Fruit fly (Drosophila melanogaster) whole organism, embryonic: ENCODE measurements around the gene Psf2.

ENCODE experiments used
- BEAF-32 ChIP-seq: fragments of 200-800 bp; sonication (Bioruptor generic); optimal IDR thresholded peaks from 3 replicates; lab custom pipeline; 2017; ENCODE audit warnings: missing biosample characterization, missing genetic modification characterization, mild to moderate bottlenecking, moderate library complexity, missing genetic modification reagents
- Bdp1 ChIP-seq: fragments of 200-800 bp; sonication (Bioruptor generic); optimal IDR thresholded peaks from 3 replicates; lab custom pipeline; 2016; ENCODE audit warnings: missing biosample characterization, missing genetic modification characterization
- Bgb ChIP-seq: fragments of 200-800 bp; sonication (Bioruptor generic); IDR thresholded peaks from 2 replicates; pipeline ENCODE4 v1.3.6; 2022; ENCODE audit warnings: missing biosample characterization, missing genetic modification characterization; ENCODE audit not compliant: partially characterized antibody
- CG13287 ChIP-seq: fragments of 200-800 bp; sonication (Bioruptor generic); IDR thresholded peaks from 2 replicates; pipeline ENCODE4 v1.3.6; 2022; ENCODE audit warnings: missing biosample characterization, missing genetic modification characterization; ENCODE audit not compliant: partially characterized antibody
- CG14710 ChIP-seq: fragments of 200-800 bp; sonication (Bioruptor generic); optimal IDR thresholded peaks from 3 replicates; lab custom pipeline; 2019; ENCODE audit warnings: missing biosample characterization, mild to moderate bottlenecking, missing genetic modification characterization, moderate library complexity
- CG1602 ChIP-seq: fragments of 200-800 bp; sonication (Bioruptor generic); optimal IDR thresholded peaks from 3 replicates; lab custom pipeline; 2016; ENCODE audit warnings: missing biosample characterization, missing genetic modification characterization
- CG1603 ChIP-seq: fragments of 200-800 bp; sonication (Bioruptor generic); optimal IDR thresholded peaks from 2 replicates; lab custom pipeline; 2019; ENCODE audit warnings: missing biosample characterization, mild to moderate bottlenecking, missing genetic modification characterization, moderate library complexity
- CG16813 ChIP-seq: fragments of 200-800 bp; sonication (Bioruptor generic); IDR thresholded peaks from 3 replicates; pipeline ENCODE4 v1.3.6; 2022; ENCODE audit warnings: missing biosample characterization, missing genetic modification characterization; ENCODE audit not compliant: partially characterized antibody
- CG17186 ChIP-seq: fragments of 200-800 bp; sonication (Bioruptor generic); optimal IDR thresholded peaks from 3 replicates; lab custom pipeline; 2017; ENCODE audit warnings: missing biosample characterization, missing genetic modification reagents, missing genetic modification characterization
- CG2116 ChIP-seq: fragments of 200-800 bp; sonication (Bioruptor generic); optimal IDR thresholded peaks from 3 replicates; lab custom pipeline; 2018; ENCODE audit warnings: missing biosample characterization, mild to moderate bottlenecking, missing genetic modification characterization
- CG2202 ChIP-seq: fragments of 200-800 bp; sonication (Bioruptor generic); optimal IDR thresholded peaks from 2 replicates; lab custom pipeline; 2018; ENCODE audit warnings: missing biosample characterization, mild to moderate bottlenecking, missing genetic modification characterization
- CG2712 ChIP-seq: fragments of 200-800 bp; optimal IDR thresholded peaks from 3 replicates; lab custom pipeline; 2019; ENCODE audit warnings: missing biosample characterization, mild to moderate bottlenecking, missing genetic modification characterization, moderate library complexity
- CG34224 ChIP-seq: fragments of 200-800 bp; sonication (Bioruptor generic); IDR thresholded peaks from 3 replicates; pipeline ENCODE4 v1.3.6; 2022; ENCODE audit warnings: missing biosample characterization, missing genetic modification characterization; ENCODE audit not compliant: partially characterized antibody
- CG34422 ChIP-seq: fragments of 200-800 bp; sonication (Bioruptor generic); IDR thresholded peaks from 3 replicates; pipeline ENCODE4 v1.3.6; 2022; ENCODE audit warnings: missing biosample characterization, missing genetic modification characterization
- CG4617 ChIP-seq: fragments of 200-800 bp; sonication (Bioruptor generic); optimal IDR thresholded peaks from 3 replicates; lab custom pipeline; 2016; ENCODE audit warnings: missing biosample characterization, missing genetic modification characterization, borderline replicate concordance
- CG6791 ChIP-seq: fragments of 200-800 bp; sonication (Bioruptor generic); IDR thresholded peaks from 3 replicates; pipeline ENCODE4 v1.3.6; 2022; ENCODE audit warnings: missing biosample characterization, missing genetic modification characterization; ENCODE audit not compliant: partially characterized antibody
- CG7963 ChIP-seq: fragments of 200-800 bp; sonication (Bioruptor generic); IDR thresholded peaks from 3 replicates; pipeline ENCODE4 v1.3.6; 2022; ENCODE audit warnings: missing biosample characterization, missing genetic modification characterization; ENCODE audit not compliant: partially characterized antibody
- CkIIα-i1 ChIP-seq: fragments of 200-800 bp; sonication (Bioruptor generic); IDR thresholded peaks from 2 replicates; pipeline ENCODE4 v1.3.6; 2022; ENCODE audit warnings: missing biosample characterization, missing genetic modification characterization
- Dek ChIP-seq: fragments of 200-800 bp; sonication (Bioruptor generic); optimal IDR thresholded peaks from 3 replicates; lab custom pipeline; 2019; ENCODE audit warnings: missing biosample characterization, mild to moderate bottlenecking, missing genetic modification characterization, moderate library complexity
- Dll ChIP-seq: fragments of 200-800 bp; sonication (Bioruptor generic); IDR thresholded peaks from 4 replicates; pipeline ENCODE4 v1.3.6; 2022; ENCODE audit warnings: missing biosample characterization, missing genetic modification characterization; ENCODE audit not compliant: partially characterized antibody
- Doc3 ChIP-seq: fragments of 200-800 bp; sonication (Bioruptor generic); IDR thresholded peaks from 3 replicates; pipeline ENCODE4 v1.3.6; 2022; ENCODE audit warnings: missing biosample characterization, missing genetic modification characterization; ENCODE audit not compliant: partially characterized antibody
- Dp ChIP-seq: fragments of 200-800 bp; sonication (Bioruptor generic); optimal IDR thresholded peaks from 2 replicates; lab custom pipeline; 2018; ENCODE audit warnings: missing biosample characterization, mild to moderate bottlenecking, missing genetic modification characterization, moderate library complexity
- E2f2 ChIP-seq: fragments of 200-800 bp; sonication (Bioruptor generic); IDR thresholded peaks from 2 replicates; pipeline ENCODE4 v1.3.6; 2022; ENCODE audit warnings: missing biosample characterization, missing genetic modification characterization
- Ets97D ChIP-seq: fragments of 200-800 bp; sonication (Bioruptor generic); optimal IDR thresholded peaks from 3 replicates; lab custom pipeline; 2016; ENCODE audit warnings: missing biosample characterization, missing genetic modification characterization
- HLH4C ChIP-seq: fragments of 200-800 bp; sonication (Bioruptor generic); IDR thresholded peaks from 3 replicates; pipeline ENCODE4 v1.3.6; 2022; ENCODE audit warnings: missing biosample characterization, missing genetic modification characterization; ENCODE audit not compliant: partially characterized antibody
- HmgZ ChIP-seq: fragments of 200-800 bp; sonication (Bioruptor generic); optimal IDR thresholded peaks from 2 replicates; lab custom pipeline; 2018; ENCODE audit warnings: missing biosample characterization, mild to moderate bottlenecking, missing genetic modification characterization
- Myb ChIP-seq: fragments of 200-800 bp; sonication (Bioruptor generic); optimal IDR thresholded peaks from 2 replicates; lab custom pipeline; 2016; ENCODE audit warnings: missing biosample characterization, missing genetic modification characterization
- Pdp1 ChIP-seq, 2 experiments: fragments of 200-800 bp; sonication (Bioruptor generic); optimal IDR thresholded peaks; 3 replicates each; lab custom pipeline; 2016; ENCODE audit warnings: missing biosample characterization in 2 of 2, missing genetic modification characterization in 2 of 2, mild to moderate bottlenecking in 1 of 2, moderate library complexity in 1 of 2
- Sin3A ChIP-seq: fragments of >200 bp; optimal IDR thresholded peaks from 2 replicates; lab custom pipeline; 2018
- Sry-δ ChIP-seq: fragments of 200-800 bp; sonication (Bioruptor generic); optimal IDR thresholded peaks from 2 replicates; lab custom pipeline; 2016; ENCODE audit warnings: missing biosample characterization, missing genetic modification characterization
- ato ChIP-seq: fragments of 200-800 bp; sonication (Bioruptor generic); IDR thresholded peaks from 2 replicates; pipeline ENCODE4 v1.3.6; 2022; ENCODE audit warnings: missing biosample characterization, missing genetic modification characterization; ENCODE audit not compliant: partially characterized antibody
- bbx ChIP-seq: fragments of 200-800 bp; sonication (Bioruptor generic); IDR thresholded peaks from 2 replicates; pipeline ENCODE4 v1.3.6; 2022; ENCODE audit warnings: missing biosample characterization, missing genetic modification characterization; ENCODE audit not compliant: partially characterized antibody
- br ChIP-seq: fragments of >200 bp; optimal IDR thresholded peaks from 2 replicates; lab custom pipeline; 2017
- cad ChIP-seq: fragments of >200 bp; optimal IDR thresholded peaks from 2 replicates; lab custom pipeline; 2017; ENCODE audit warnings: missing biosample characterization, missing genetic modification characterization
- disco-r ChIP-seq: fragments of 200-800 bp; sonication (Bioruptor generic); optimal IDR thresholded peaks from 2 replicates; lab custom pipeline; 2016; ENCODE audit warnings: missing biosample characterization, missing genetic modification characterization
- hb ChIP-seq: fragments of 200-800 bp; sonication (Bioruptor generic); IDR thresholded peaks from 3 replicates; pipeline ENCODE4 v1.3.6; 2022; ENCODE audit warnings: missing biosample characterization, missing genetic modification characterization; ENCODE audit not compliant: partially characterized antibody
- hbn ChIP-seq: fragments of 200-800 bp; sonication (Bioruptor generic); IDR thresholded peaks from 2 replicates; pipeline ENCODE4 v1.3.6; 2022; ENCODE audit warnings: missing biosample characterization, missing genetic modification characterization; ENCODE audit not compliant: partially characterized antibody
- hkb ChIP-seq, 2 experiments: fragments of 200-800 bp in 1 of 2; fragments of >200 bp in 1 of 2; sonication (Bioruptor generic) in 1 of 2; IDR thresholded peaks in 1 of 2; optimal IDR thresholded peaks in 1 of 2; 2 replicates each; pipeline versions ENCODE4 v1.3.6 to Lab custom; 2017 to 2022; ENCODE audit warnings: missing biosample characterization in 1 of 2, missing genetic modification characterization in 1 of 2
- knrl ChIP-seq: fragments of 200-800 bp; sonication (Bioruptor generic); IDR thresholded peaks from 3 replicates; pipeline ENCODE4 v1.3.6; 2022; ENCODE audit warnings: missing biosample characterization, missing genetic modification characterization; ENCODE audit not compliant: partially characterized antibody
- mirr ChIP-seq: fragments of 200-800 bp; sonication (Bioruptor generic); optimal IDR thresholded peaks from 3 replicates; lab custom pipeline; 2018; ENCODE audit warnings: missing biosample characterization, mild to moderate bottlenecking, missing genetic modification characterization
- pzg ChIP-seq: fragments of 200-800 bp; sonication (Bioruptor generic); optimal IDR thresholded peaks from 3 replicates; lab custom pipeline; 2018; ENCODE audit warnings: missing biosample characterization, mild to moderate bottlenecking, missing genetic modification characterization, moderate library complexity
- salm ChIP-seq: fragments of 200-800 bp; sonication (Bioruptor generic); optimal IDR thresholded peaks from 2 replicates; lab custom pipeline; 2018; ENCODE audit warnings: missing biosample characterization, mild to moderate bottlenecking, missing genetic modification characterization
- sd ChIP-seq: fragments of 200-800 bp; sonication (Bioruptor generic); optimal IDR thresholded peaks from 3 replicates; lab custom pipeline; 2018; ENCODE audit warnings: missing biosample characterization, mild to moderate bottlenecking, missing genetic modification characterization, moderate library complexity
- tna ChIP-seq: fragments of 200-800 bp; sonication (Bioruptor generic); IDR thresholded peaks from 2 replicates; pipeline ENCODE4 v1.3.6; 2022; ENCODE audit warnings: missing biosample characterization, missing genetic modification characterization; ENCODE audit not compliant: partially characterized antibody
- vnd ChIP-seq: fragments of 200-800 bp; sonication (Bioruptor generic); IDR thresholded peaks from 3 replicates; pipeline ENCODE4 v1.3.6; 2022; ENCODE audit warnings: missing biosample characterization, missing genetic modification characterization; ENCODE audit not compliant: partially characterized antibody
- wek ChIP-seq: fragments of 200-800 bp; sonication (Bioruptor generic); optimal IDR thresholded peaks from 3 replicates; lab custom pipeline; 2018; ENCODE audit warnings: missing biosample characterization, mild to moderate bottlenecking, missing genetic modification characterization, moderate library complexity
- zen2 ChIP-seq: fragments of 200-800 bp; sonication (Bioruptor generic); IDR thresholded peaks from 3 replicates; pipeline ENCODE4 v1.3.6; 2022; ENCODE audit warnings: missing biosample characterization, missing genetic modification characterization; ENCODE audit not compliant: partially characterized antibody

Gene Psf2

DNA sequence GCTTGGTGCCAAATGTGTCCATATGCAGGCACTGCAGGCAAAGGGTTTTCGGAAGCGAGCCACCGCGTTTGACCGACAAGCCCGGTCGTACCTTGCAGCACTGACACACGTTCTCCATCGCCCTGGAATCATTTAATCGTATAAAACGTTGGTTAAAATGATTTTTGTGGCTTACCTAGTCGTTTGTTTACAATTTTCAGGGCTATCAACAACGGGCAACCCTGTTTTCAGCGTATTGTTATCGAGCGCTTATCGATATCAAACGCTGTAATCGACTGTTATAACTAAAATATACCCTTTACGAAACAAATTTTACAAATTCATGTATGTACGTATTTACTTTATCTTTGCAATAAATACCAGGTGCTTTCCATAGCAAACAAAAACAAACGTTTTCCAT, 4.6 kb downstream of the Psf2 start, which contains the start of gene CG17612 (continued):
- TF ChIP-seq tna (GFP tag; lab: Robert Waterston, UW): peak; percentile 73; the same call in 1 of the 2 replicates
- peak; percentile 70 for TF ChIP-seq CG6791 (GFP tag; lab: Robert Waterston, UW)
- no peak for TF ChIP-seq CG1602 (GFP tag; lab: Kevin White, UChicago)
- TF ChIP-seq Dll (GFP tag; lab: Robert Waterston, UW): peak; percentile 74; the same call in 3 of the 4 replicates
- TF ChIP-seq zen2: peak; percentile 67; the same call in 2 of the 3 replicates
- peak; percentile 47 for TF ChIP-seq BEAF-32 (GFP tag; lab: Kevin White, UChicago)
- no peak for TF ChIP-seq mirr (GFP tag; lab: Kevin White, UChicago)
- TF ChIP-seq CG34224 (GFP tag; lab: Robert Waterston, UW): peak; percentile 84
- peak; percentile 45 for TF ChIP-seq pzg (GFP tag; lab: Kevin White, UChicago)
- peak; percentile 42 for TF ChIP-seq Sry-δ (GFP tag; lab: Kevin White, UChicago)
- peak; percentile 64; the same call in 2 of the 3 replicates for TF ChIP-seq vnd (GFP tag; lab: Robert Waterston, UW)
- no peak for TF ChIP-seq hkb (optimal IDR thresholded peaks at IDR 0.05; lab: Kevin White, UChicago)
- 0 out of 2 replicates have a peak, but pooled peaks have one; percentile 14 for TF ChIP-seq hkb (GFP tag; IDR thresholded peaks at IDR 0.05; lab: Robert Waterston, UW)
- TF ChIP-seq Dp (GFP tag; lab: Kevin White, UChicago): peak; percentile 24
- peak; percentile 4 for TF ChIP-seq Sin3A (lab: Kevin White, UChicago)
- TF ChIP-seq bbx (GFP tag; lab: Robert Waterston, UW): peak; percentile 76
- TF ChIP-seq CG1603 (tag; lab: Kevin White, UChicago): peak; percentile 15
- peak; percentile 89 for TF ChIP-seq HLH4C (GFP tag; lab: Robert Waterston, UW)
- no peak for TF ChIP-seq Dek
- TF ChIP-seq Ets97D (GFP tag; lab: Kevin White, UChicago): peak; percentile 21
- peak; percentile 36; the same call in 1 of the 3 replicates for TF ChIP-seq CG34422
- no peak for TF ChIP-seq sd (tag; lab: Kevin White, UChicago)
- TF ChIP-seq CG4617: peak; percentile 50
- no peak for TF ChIP-seq Bdp1 (GFP tag; lab: Kevin White, UChicago)
- peak; percentile 97 for TF ChIP-seq Myb (GFP tag; lab: Kevin White, UChicago)
- peak; percentile 63 for TF ChIP-seq hbn (GFP tag; lab: Robert Waterston, UW)
- TF ChIP-seq CG14710: peak; percentile 33
- TF ChIP-seq Pdp1 (GFP tag; optimal IDR thresholded peaks at IDR 0.05; lab: Kevin White, UChicago): peak in 1 of 2 experiments; percentile 29
- peak; percentile 65; the same call in 2 of the 3 replicates for TF ChIP-seq CG16813
- TF ChIP-seq CG7963: peak; percentile 78
- TF ChIP-seq salm (tag; lab: Kevin White, UChicago): no peak
- TF ChIP-seq CG17186 (GFP tag; lab: Kevin White, UChicago): peak; percentile 88
- peak; percentile 59; the same call in 2 of the 3 replicates for TF ChIP-seq hb (GFP tag; lab: Robert Waterston, UW)
- TF ChIP-seq CG2116 (GFP tag; lab: Kevin White, UChicago): peak; percentile 92
- TF ChIP-seq CG2202 (tag; lab: Kevin White, UChicago): no peak
- TF ChIP-seq cad (GFP tag; lab: Kevin White, UChicago): peak; percentile 24
- peak; percentile 84 for TF ChIP-seq CG13287 (GFP tag; lab: Robert Waterston, UW)
- peak; percentile 12 for TF ChIP-seq wek (GFP tag; lab: Kevin White, UChicago)
- no peak for TF ChIP-seq CkIIα-i1 (GFP tag; lab: Robert Waterston, UW)
- TF ChIP-seq br (lab: Kevin White, UChicago): no peak
- TF ChIP-seq HmgZ: no peak
- no peak for TF ChIP-seq disco-r
- peak; percentile 24; the same call in 1 of the 2 replicates for TF ChIP-seq E2f2 (GFP tag; lab: Robert Waterston, UW)
- TF ChIP-seq ato (GFP tag; lab: Robert Waterston, UW): peak; percentile 66
- TF ChIP-seq Bgb (GFP tag; lab: Robert Waterston, UW): peak; percentile 75
- peak; percentile 50; the same call in 2 of the 3 replicates for TF ChIP-seq Doc3 (GFP tag; lab: Robert Waterston, UW)
- TF ChIP-seq knrl (GFP tag; lab: Robert Waterston, UW): peak; percentile 50; the same call in 2 of the 3 replicates
- peak; percentile 10 for TF ChIP-seq CG2712 (tag; lab: Kevin White, UChicago)
